Worm (Caenorhabditis elegans) whole organism, L1 larva: Measurements from ENCODE around the gene F56H9.9.

ENCODE experiments used
- aly-2 ChIP-seq: fragments of 150-350 bp; optimal IDR thresholded peaks from 2 replicates; lab custom pipeline; 2014; ENCODE audit warnings: missing biosample characterization, missing genetic modification characterization
- ceh-82 ChIP-seq, 3 experiments: fragments of 150-350 bp in 1 of 3; sonication (generic microtip) in 2 of 3; optimal IDR thresholded peaks; 2 replicates each; lab custom pipeline; 2014 to 2017; ENCODE audit warnings: missing biosample characterization in 3 of 3, missing genetic modification characterization in 3 of 3
- jun-1 ChIP-seq: fragments of 150-350 bp; optimal IDR thresholded peaks from 2 replicates; lab custom pipeline; 2014; ENCODE audit warnings: missing biosample characterization, missing genetic modification reagents, missing genetic modification characterization
- nhr-76 ChIP-seq: sonication (generic microtip); optimal IDR thresholded peaks from 2 replicates; lab custom pipeline; 2017; ENCODE audit warnings: missing biosample characterization, missing genetic modification characterization
- nhr-85 ChIP-seq: sonication (generic microtip); peaks from one replicate; lab custom pipeline; 2016; ENCODE audit warnings: missing genetic modification characterization, inconsistent platforms, missing compliant biosample characterization
- pqm-1 ChIP-seq: sonication (generic microtip); optimal IDR thresholded peaks from 3 replicates; lab custom pipeline; 2017; ENCODE audit warnings: missing biosample characterization, missing genetic modification characterization
- snpc-4 ChIP-seq: fragments of 150-350 bp; optimal IDR thresholded peaks from 2 replicates; lab custom pipeline; 2014; ENCODE audit warnings: missing biosample characterization, missing genetic modification characterization
- unc-62 ChIP-seq: fragments of 150-350 bp; optimal IDR thresholded peaks from 2 replicates; lab custom pipeline; 2014; ENCODE audit warnings: missing biosample characterization, missing genetic modification reagents, missing genetic modification characterization
- unc-86 ChIP-seq: sonication (generic microtip); optimal IDR thresholded peaks from 2 replicates; lab custom pipeline; 2016; ENCODE audit warnings: missing genetic modification characterization, missing compliant biosample characterization

ce11 chrV:12599110-12599509 lies 25.2 kb downstream of the F56H9.9 start, which contains the start of the genes C14C10.10 and ril-2:
- TF ChIP-seq unc-86 (tag; lab: Kevin White, UChicago), result no peak
- TF ChIP-seq aly-2, result peak; percentile 13
- peak; percentile 24 for TF ChIP-seq snpc-4 (tag; lab: Kevin White, UChicago)
- TF ChIP-seq jun-1 (tag; lab: Kevin White, UChicago), result no peak
- no peak for TF ChIP-seq nhr-85 (tag; lab: Kevin White, UChicago)
- no peak for TF ChIP-seq nhr-76 (tag; lab: Kevin White, UChicago)
- peak in 2 of 3 experiments; percentile 13 to 32 for TF ChIP-seq ceh-82 (tag; optimal IDR thresholded peaks at IDR 0.05; lab: Kevin White, UChicago)
- no peak for TF ChIP-seq pqm-1 (tag; lab: Kevin White, UChicago)
- TF ChIP-seq unc-62 (GFP tag; lab: Kevin White, UChicago), result no peak
